Fruit fly (Drosophila melanogaster) whole organism, embryonic: ENCODE measurements around the gene CG13108.
A peak's percentile ranks its signal among the peaks of the same experiment; 100 is the strongest.

Experiments
- Awh ChIP-seq: fragments of 200-800 bp; sonication (Bioruptor generic); IDR thresholded peaks from 2 replicates; pipeline ENCODE4, ENCODE4 v1.3.6; 2022; ENCODE audit warnings: missing biosample characterization, missing genetic modification characterization
- CG10209 ChIP-seq: fragments of 200-800 bp; sonication (Bioruptor generic); optimal IDR thresholded peaks from 3 replicates; lab custom pipeline; 2017; ENCODE audit warnings: missing biosample characterization, mild to moderate bottlenecking, missing genetic modification characterization, missing genetic modification reagents
- CG10565 ChIP-seq: fragments of 200-800 bp; sonication (Bioruptor generic); optimal IDR thresholded peaks from 3 replicates; lab custom pipeline; 2016; ENCODE audit warnings: missing biosample characterization, mild to moderate bottlenecking, missing genetic modification characterization
- CG14667 ChIP-seq: fragments of 200-800 bp; sonication (Bioruptor generic); IDR thresholded peaks from 2 replicates; pipeline ENCODE4 v1.3.6; 2022; ENCODE audit warnings: missing biosample characterization, missing genetic modification characterization
- CG14710 ChIP-seq: fragments of 200-800 bp; sonication (Bioruptor generic); optimal IDR thresholded peaks from 3 replicates; lab custom pipeline; 2019; ENCODE audit warnings: missing biosample characterization, mild to moderate bottlenecking, missing genetic modification characterization, moderate library complexity
- CG17912 ChIP-seq: fragments of 200-800 bp; sonication (Bioruptor generic); optimal IDR thresholded peaks from 2 replicates; lab custom pipeline; 2018; ENCODE audit warnings: missing biosample characterization, mild to moderate bottlenecking, missing genetic modification characterization
- CG1832 ChIP-seq: fragments of 200-800 bp; sonication (Bioruptor generic); optimal IDR thresholded peaks from 2 replicates; lab custom pipeline; 2017; ENCODE audit warnings: missing biosample characterization, mild to moderate bottlenecking, missing genetic modification characterization, inconsistent platforms
- CG31365 ChIP-seq: fragments of 200-800 bp; sonication (Bioruptor generic); optimal IDR thresholded peaks from 2 replicates; lab custom pipeline; 2018; ENCODE audit warnings: missing biosample characterization, mild to moderate bottlenecking, missing genetic modification characterization
- CG3407 ChIP-seq: fragments of 200-800 bp; sonication (Bioruptor generic); optimal IDR thresholded peaks from 2 replicates; lab custom pipeline; 2018; ENCODE audit warnings: missing biosample characterization, mild to moderate bottlenecking, missing genetic modification characterization
- CG4707 ChIP-seq: fragments of 200-800 bp; sonication (Bioruptor generic); optimal IDR thresholded peaks from 2 replicates; lab custom pipeline; 2018; ENCODE audit warnings: missing biosample characterization, mild to moderate bottlenecking, missing genetic modification characterization, moderate library complexity
- CG4854 ChIP-seq: fragments of 200-800 bp; sonication (Bioruptor generic); optimal IDR thresholded peaks from 2 replicates; lab custom pipeline; 2016; ENCODE audit warnings: missing biosample characterization, missing genetic modification characterization, inconsistent platforms
- CG6765 ChIP-seq: fragments of 200-800 bp; sonication (Bioruptor generic); optimal IDR thresholded peaks from 3 replicates; lab custom pipeline; 2017; ENCODE audit warnings: missing biosample characterization, mild to moderate bottlenecking, missing genetic modification characterization
- CG9932 ChIP-seq: fragments of 200-800 bp; sonication (Bioruptor generic); IDR thresholded peaks from 2 replicates; pipeline ENCODE4 v1.3.6; 2022; ENCODE audit warnings: missing biosample characterization, missing genetic modification characterization
- Camta ChIP-seq: fragments of 200-800 bp; sonication (Bioruptor generic); optimal IDR thresholded peaks from 2 replicates; lab custom pipeline; 2016; ENCODE audit warnings: missing biosample characterization, missing genetic modification characterization
- D19A ChIP-seq: fragments of 200-800 bp; optimal IDR thresholded peaks from 3 replicates; lab custom pipeline; 2019; ENCODE audit warnings: missing biosample characterization, mild to moderate bottlenecking, missing genetic modification characterization, moderate library complexity
- E2f2 ChIP-seq: fragments of 200-800 bp; sonication (Bioruptor generic); IDR thresholded peaks from 2 replicates; pipeline ENCODE4 v1.3.6; 2022; ENCODE audit warnings: missing biosample characterization, missing genetic modification characterization
- Elba2 ChIP-seq: fragments of 200-800 bp; sonication (Bioruptor generic); optimal IDR thresholded peaks from 3 replicates; lab custom pipeline; 2016; ENCODE audit warnings: missing biosample characterization, missing genetic modification characterization
- GATAe ChIP-seq: fragments of 200-800 bp; sonication (Bioruptor generic); conservative IDR thresholded peaks from 2 replicates; pipeline ENCODE4 v1.3.6; 2022; ENCODE audit warnings: missing biosample characterization, missing genetic modification characterization
- Gsc ChIP-seq: fragments of 200-800 bp; sonication (Bioruptor generic); IDR thresholded peaks from 2 replicates; pipeline ENCODE4 v1.3.6; 2022; ENCODE audit warnings: missing biosample characterization, missing genetic modification characterization
- HmgZ ChIP-seq: fragments of 200-800 bp; sonication (Bioruptor generic); optimal IDR thresholded peaks from 2 replicates; lab custom pipeline; 2018; ENCODE audit warnings: missing biosample characterization, mild to moderate bottlenecking, missing genetic modification characterization
- Meics ChIP-seq: fragments of 200-800 bp; sonication (Bioruptor generic); optimal IDR thresholded peaks from 2 replicates; lab custom pipeline; 2017; ENCODE audit warnings: missing biosample characterization, mild to moderate bottlenecking, missing genetic modification characterization
- Nf-YA ChIP-seq: fragments of 200-800 bp; sonication (Bioruptor generic); IDR thresholded peaks from 2 replicates; pipeline ENCODE4 v1.3.6; 2022; ENCODE audit warnings: missing biosample characterization, missing genetic modification characterization
- Nf-YB ChIP-seq: fragments of 200-800 bp; sonication (Bioruptor generic); optimal IDR thresholded peaks from 3 replicates; lab custom pipeline; 2019; ENCODE audit warnings: missing biosample characterization, mild to moderate bottlenecking, missing genetic modification characterization, moderate library complexity
- Ptx1 ChIP-seq: fragments of 200-800 bp; sonication (Bioruptor generic); IDR thresholded peaks from 2 replicates; pipeline ENCODE4 v1.3.6; 2022; ENCODE audit warnings: missing biosample characterization, missing genetic modification characterization
- Ravus ChIP-seq: fragments of 200-800 bp; sonication (Bioruptor generic); IDR thresholded peaks from 2 replicates; pipeline ENCODE4 v1.3.6; 2022; ENCODE audit warnings: missing biosample characterization, missing genetic modification characterization
- Rfx ChIP-seq: fragments of 200-800 bp; sonication (Bioruptor generic); IDR thresholded peaks from 2 replicates; pipeline ENCODE4 v1.3.6; 2022; ENCODE audit warnings: missing biosample characterization, missing genetic modification characterization
- Rx ChIP-seq: fragments of 200-800 bp; sonication (Bioruptor generic); IDR thresholded peaks from 2 replicates; pipeline ENCODE4 v1.3.6; 2022; ENCODE audit warnings: missing biosample characterization, missing genetic modification characterization
- Usf ChIP-seq: fragments of 200-800 bp; sonication (Bioruptor generic); optimal IDR thresholded peaks from 2 replicates; lab custom pipeline; 2017; ENCODE audit warnings: missing genotype, missing biosample characterization, missing genetic modification characterization
- Xbp1 ChIP-seq: fragments of 200-800 bp; sonication (Bioruptor generic); optimal IDR thresholded peaks from 3 replicates; lab custom pipeline; 2016; ENCODE audit warnings: missing biosample characterization, mild to moderate bottlenecking, missing genetic modification characterization
- abd-A ChIP-seq: fragments of 200-800 bp; sonication (Bioruptor generic); optimal IDR thresholded peaks from 3 replicates; lab custom pipeline; 2019; ENCODE audit warnings: missing biosample characterization, mild to moderate bottlenecking, missing genetic modification characterization, moderate library complexity
- aop ChIP-seq: fragments of 200-800 bp; sonication (Bioruptor generic); IDR thresholded peaks from 2 replicates; pipeline ENCODE4 v1.3.6; 2022; ENCODE audit warnings: missing biosample characterization, missing genetic modification characterization
- bbx ChIP-seq: fragments of 200-800 bp; sonication (Bioruptor generic); IDR thresholded peaks from 2 replicates; pipeline ENCODE4 v1.3.6; 2022; ENCODE audit warnings: missing biosample characterization, missing genetic modification characterization; ENCODE audit not compliant: partially characterized antibody
- ci ChIP-seq: fragments of 200-800 bp; sonication (Bioruptor generic); IDR thresholded peaks from 3 replicates; pipeline ENCODE4 v1.3.6; 2022; ENCODE audit warnings: missing biosample characterization, missing genetic modification characterization
- dm ChIP-seq: fragments of 200-800 bp; sonication (Bioruptor generic); optimal IDR thresholded peaks from 3 replicates; lab custom pipeline; 2016; ENCODE audit warnings: missing biosample characterization, missing genetic modification characterization
- eyg ChIP-seq: fragments of 200-800 bp; sonication (Bioruptor generic); optimal IDR thresholded peaks from 3 replicates; lab custom pipeline; 2016; ENCODE audit warnings: missing biosample characterization, missing genetic modification characterization
- fru ChIP-seq: fragments of >200 bp; optimal IDR thresholded peaks from 2 replicates; lab custom pipeline; 2017
- gro ChIP-seq: fragments of 200-800 bp; sonication (Bioruptor generic); optimal IDR thresholded peaks from 2 replicates; lab custom pipeline; 2016; ENCODE audit warnings: missing biosample characterization, missing genetic modification characterization
- gsb-n ChIP-seq: fragments of 200-800 bp; sonication (Bioruptor generic); optimal IDR thresholded peaks from 3 replicates; lab custom pipeline; 2018; ENCODE audit warnings: missing biosample characterization, mild to moderate bottlenecking, missing genetic modification characterization
- jing ChIP-seq: fragments of 200-800 bp; sonication (Bioruptor generic); optimal IDR thresholded peaks from 2 replicates; lab custom pipeline; 2018; ENCODE audit warnings: missing biosample characterization, mild to moderate bottlenecking, missing genetic modification characterization
- knrl ChIP-seq: fragments of 200-800 bp; sonication (Bioruptor generic); IDR thresholded peaks from 3 replicates; pipeline ENCODE4 v1.3.6; 2022; ENCODE audit warnings: missing biosample characterization, missing genetic modification characterization; ENCODE audit not compliant: partially characterized antibody
- odd ChIP-seq: fragments of 200-800 bp; sonication (Bioruptor generic); optimal IDR thresholded peaks from 2 replicates; lab custom pipeline; 2017; ENCODE audit warnings: missing biosample characterization, mild to moderate bottlenecking, missing genetic modification characterization
- pan ChIP-seq, 4 experiments: fragments of >200 bp in 3 of 4; fragments of 200-800 bp in 1 of 4; sonication (Bioruptor generic) in 1 of 4; optimal IDR thresholded peaks in 3 of 4; IDR thresholded peaks in 1 of 4; 2 replicates each; pipeline versions ENCODE4 v1.3.6 to Lab custom; 2017 to 2022; ENCODE audit warnings: missing biosample characterization in 2 of 4, missing genetic modification characterization in 2 of 4, mixed read lengths in 1 of 4
- pfk ChIP-seq: fragments of 200-800 bp; sonication (Bioruptor generic); optimal IDR thresholded peaks from 2 replicates; lab custom pipeline; 2018; ENCODE audit warnings: missing biosample characterization, mild to moderate bottlenecking, missing genetic modification characterization, moderate library complexity
- psq ChIP-seq: fragments of 200-800 bp; sonication (Bioruptor generic); optimal IDR thresholded peaks from 2 replicates; lab custom pipeline; 2017; ENCODE audit warnings: missing biosample characterization, missing genetic modification characterization
- pum ChIP-seq: fragments of 200-800 bp; sonication (Bioruptor generic); optimal IDR thresholded peaks from 2 replicates; lab custom pipeline; 2016; ENCODE audit warnings: missing biosample characterization, missing genetic modification characterization
- rib ChIP-seq: fragments of 200-800 bp; sonication (Bioruptor generic); IDR thresholded peaks from 2 replicates; pipeline ENCODE4 v1.3.6; 2022; ENCODE audit warnings: missing biosample characterization, missing genetic modification characterization
- slp2 ChIP-seq: fragments of 200-800 bp; sonication (Bioruptor generic); optimal IDR thresholded peaks from 2 replicates; lab custom pipeline; 2016; ENCODE audit warnings: missing biosample characterization, missing genetic modification characterization
- vnd ChIP-seq: fragments of 200-800 bp; sonication (Bioruptor generic); IDR thresholded peaks from 3 replicates; pipeline ENCODE4 v1.3.6; 2022; ENCODE audit warnings: missing biosample characterization, missing genetic modification characterization; ENCODE audit not compliant: partially characterized antibody
- yki ChIP-seq: fragments of >200 bp; optimal IDR thresholded peaks from 3 replicates; lab custom pipeline; 2018
- zen ChIP-seq: fragments of 200-800 bp; sonication (Bioruptor generic); optimal IDR thresholded peaks from 3 replicates; lab custom pipeline; 2018; ENCODE audit warnings: missing biosample characterization, mild to moderate bottlenecking, missing genetic modification characterization, moderate library complexity
- zfh2 ChIP-seq: fragments of 200-800 bp; sonication (Bioruptor generic); optimal IDR thresholded peaks from 2 replicates; lab custom pipeline; 2016; ENCODE audit warnings: missing biosample characterization, missing genetic modification characterization

CG13108 gene

DNA sequence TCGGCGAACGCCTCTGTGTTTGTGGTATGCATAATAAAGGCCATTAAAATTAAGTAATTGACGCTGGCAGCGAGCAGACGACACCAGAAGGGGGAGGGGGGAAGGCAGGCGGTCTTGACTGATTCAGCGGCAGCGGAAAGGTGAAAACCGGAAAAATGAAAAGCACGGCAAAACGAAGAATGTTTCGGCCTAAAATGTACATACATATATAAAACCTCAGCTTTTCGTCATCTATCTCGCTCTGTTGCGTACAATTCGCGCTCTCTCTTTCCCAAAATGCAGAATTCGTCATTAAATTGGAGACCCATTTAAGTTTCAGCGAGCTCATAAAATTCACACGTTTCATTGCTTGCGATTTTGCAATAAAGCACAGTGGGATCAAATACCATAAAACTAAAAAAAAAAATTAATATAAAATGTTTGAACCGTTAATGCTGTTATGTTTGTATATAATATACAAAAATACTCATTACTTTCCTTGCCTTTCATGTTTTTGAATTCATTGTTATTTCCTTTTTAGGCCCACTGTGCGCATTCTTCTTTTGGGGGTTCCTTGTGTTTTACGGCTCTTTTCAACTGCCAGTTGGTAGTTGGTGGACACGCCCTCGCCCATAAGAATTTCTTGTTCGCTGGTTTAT, 4.1 kb downstream of the CG13108 start (continued):
- TF ChIP-seq GATAe (no peak), CG1832 (GFP tag; lab: Kevin White, UChicago) (no peak), pan (optimal IDR thresholded peaks at IDR 0.05; lab: Kevin White, UChicago) (no peak), pan (GFP tag; optimal IDR thresholded peaks at IDR 0.05 in 1 of 2, IDR thresholded peaks at IDR 0.05 in 1 of 2) (peak in 1 of 2 experiments; percentile 85), CG6765 (GFP tag; lab: Kevin White, UChicago) (peak; percentile 22), ci (GFP tag; lab: Robert Waterston, UW) (peak; percentile 88), HmgZ (tag; lab: Kevin White, UChicago) (peak; percentile 26), Xbp1 (GFP tag; lab: Kevin White, UChicago) (peak; percentile 51), vnd (GFP tag; lab: Robert Waterston, UW) (no peak), Elba2 (GFP tag; lab: Kevin White, UChicago) (no peak), Ptx1 (GFP tag; lab: Robert Waterston, UW) (no peak; the same call in 1 of the 2 replicates), CG4854 (GFP tag; lab: Kevin White, UChicago) (peak; percentile 38), Meics (GFP tag; lab: Kevin White, UChicago) (peak; percentile 68), pfk (no peak), gro (GFP tag; lab: Kevin White, UChicago) (no peak), pum (GFP tag; lab: Kevin White, UChicago) (no peak), Rfx (peak; percentile 74), CG3407 (peak; percentile 50), aop (no peak), Nf-YA (GFP tag; lab: Robert Waterston, UW) (peak; percentile 38; the same call in 1 of the 2 replicates), dm (GFP tag; lab: Kevin White, UChicago) (no peak), CG9932 (GFP tag; lab: Robert Waterston, UW) (peak; percentile 61), CG10209 (GFP tag; lab: Kevin White, UChicago) (peak; percentile 63), psq (GFP tag; lab: Kevin White, UChicago) (no peak), E2f2 (peak; percentile 50), Camta (GFP tag; lab: Kevin White, UChicago) (peak; percentile 57), CG17912 (no peak), abd-A (tag; lab: Kevin White, UChicago) (no peak), Nf-YB (no peak), jing (no peak), CG4707 (GFP tag; lab: Kevin White, UChicago) (peak; percentile 45), bbx (GFP tag; lab: Robert Waterston, UW) (no peak), Gsc (GFP tag; lab: Robert Waterston, UW) (no peak), CG10565 (no peak), gsb-n (tag; lab: Kevin White, UChicago) (peak; percentile 57), D19A (peak; percentile 50), Ravus (GFP tag; lab: Robert Waterston, UW) (no peak), Rx (GFP tag; lab: Robert Waterston, UW) (peak; percentile 44; the same call in 1 of the 2 replicates), slp2 (GFP tag; lab: Kevin White, UChicago) (no peak), yki (lab: Kevin White, UChicago) (no peak), rib (GFP tag; lab: Robert Waterston, UW) (no peak), CG14667 (GFP tag; lab: Robert Waterston, UW) (no peak; the same call in 1 of the 2 replicates), zfh2 (no peak), Awh (GFP tag; lab: Robert Waterston, UW) (peak; percentile 66), Usf (GFP tag; lab: Kevin White, UChicago) (peak; percentile 10), zen (tag; lab: Kevin White, UChicago) (peak; percentile 64), CG14710 (tag; lab: Kevin White, UChicago) (peak; percentile 58), fru (lab: Kevin White, UChicago) (no peak), knrl (no peak), CG31365 (no peak), odd (GFP tag; lab: Kevin White, UChicago) (peak; percentile 28), eyg (GFP tag; lab: Kevin White, UChicago) (no peak)
